Fruit fly (Drosophila melanogaster) whole organism, embryonic: ENCODE data around the gene Pif1A.
A peak's percentile ranks its signal among the peaks of the same experiment; 100 is the strongest.

ENCODE experiments used
- Aef1 ChIP-seq: fragments of 200-800 bp; sonication (Bioruptor generic); IDR thresholded peaks from 3 replicates; pipeline ENCODE4 v1.3.6; 2022; ENCODE audit warnings: missing biosample characterization, missing genetic modification characterization
- CG10431 ChIP-seq: fragments of 200-800 bp; sonication (Bioruptor generic); optimal IDR thresholded peaks from 3 replicates; lab custom pipeline; 2018; ENCODE audit warnings: missing biosample characterization, mild to moderate bottlenecking, missing genetic modification characterization
- CG10565 ChIP-seq: fragments of 200-800 bp; sonication (Bioruptor generic); optimal IDR thresholded peaks from 3 replicates; lab custom pipeline; 2016; ENCODE audit warnings: missing biosample characterization, mild to moderate bottlenecking, missing genetic modification characterization
- CG11723 ChIP-seq: fragments of 200-800 bp; sonication (Bioruptor generic); optimal IDR thresholded peaks from 2 replicates; lab custom pipeline; 2017; ENCODE audit warnings: missing biosample characterization, mild to moderate bottlenecking, missing genetic modification characterization
- CG14667 ChIP-seq: fragments of 200-800 bp; sonication (Bioruptor generic); IDR thresholded peaks from 2 replicates; pipeline ENCODE4 v1.3.6; 2022; ENCODE audit warnings: missing biosample characterization, missing genetic modification characterization
- CG1602 ChIP-seq: fragments of 200-800 bp; sonication (Bioruptor generic); optimal IDR thresholded peaks from 3 replicates; lab custom pipeline; 2016; ENCODE audit warnings: missing biosample characterization, missing genetic modification characterization
- CG18619 ChIP-seq: fragments of 200-800 bp; sonication (Bioruptor generic); optimal IDR thresholded peaks from 3 replicates; lab custom pipeline; 2017; ENCODE audit warnings: missing biosample characterization, mild to moderate bottlenecking, missing genetic modification characterization
- CG18764 ChIP-seq: fragments of 200-800 bp; sonication (Bioruptor generic); optimal IDR thresholded peaks from 3 replicates; lab custom pipeline; 2016; ENCODE audit warnings: missing biosample characterization, missing genetic modification characterization
- CG2120 ChIP-seq: fragments of 200-800 bp; sonication (Bioruptor generic); optimal IDR thresholded peaks from 3 replicates; lab custom pipeline; 2016; ENCODE audit warnings: missing biosample characterization, missing genetic modification characterization
- CG2875 ChIP-seq: fragments of 200-800 bp; sonication (Bioruptor generic); optimal IDR thresholded peaks from 2 replicates; lab custom pipeline; 2017; ENCODE audit warnings: missing biosample characterization, mild to moderate bottlenecking, missing genetic modification characterization, missing genetic modification reagents
- CG3163 ChIP-seq: fragments of 200-800 bp; sonication (Bioruptor generic); optimal IDR thresholded peaks from 3 replicates; lab custom pipeline; 2016; ENCODE audit warnings: missing biosample characterization, missing genetic modification characterization
- CG3847 ChIP-seq: fragments of 200-800 bp; sonication (Bioruptor generic); IDR thresholded peaks from 2 replicates; pipeline ENCODE4 v1.3.6; 2022; ENCODE audit warnings: missing biosample characterization, missing genetic modification characterization
- CG3995 ChIP-seq: fragments of 200-800 bp; sonication (Bioruptor generic); optimal IDR thresholded peaks from 3 replicates; lab custom pipeline; 2016; ENCODE audit warnings: missing biosample characterization, missing genetic modification characterization
- CG8388 ChIP-seq: fragments of 200-800 bp; sonication (Bioruptor generic); optimal IDR thresholded peaks from 2 replicates; lab custom pipeline; 2019; ENCODE audit warnings: missing biosample characterization, mild to moderate bottlenecking, missing genetic modification characterization, moderate library complexity
- CG9215 ChIP-seq: fragments of 200-800 bp; sonication (Bioruptor generic); IDR thresholded peaks from 2 replicates; pipeline ENCODE4 v1.3.6; 2022; ENCODE audit warnings: missing biosample characterization, missing genetic modification characterization
- D ChIP-seq, 2 experiments: fragments of 200-800 bp in 1 of 2; fragments of >200 bp in 1 of 2; sonication (Bioruptor generic) in 1 of 2; optimal IDR thresholded peaks; 2 replicates in 1 of 2; 3 replicates in 1 of 2; lab custom pipeline; 2017; ENCODE audit warnings: mild to moderate bottlenecking in 1 of 2, missing biosample characterization in 1 of 2, missing genetic modification characterization in 1 of 2, missing genetic modification reagents in 1 of 2
- Dip3 ChIP-seq: fragments of 200-800 bp; sonication (Bioruptor generic); optimal IDR thresholded peaks from 3 replicates; lab custom pipeline; 2016; ENCODE audit warnings: missing biosample characterization, missing genetic modification characterization
- Dll ChIP-seq: fragments of 200-800 bp; sonication (Bioruptor generic); IDR thresholded peaks from 4 replicates; pipeline ENCODE4 v1.3.6; 2022; ENCODE audit warnings: missing biosample characterization, missing genetic modification characterization; ENCODE audit not compliant: partially characterized antibody
- Drgx ChIP-seq: fragments of 200-800 bp; sonication (Bioruptor generic); IDR thresholded peaks from 2 replicates; pipeline ENCODE4 v1.3.6; 2022; ENCODE audit warnings: missing biosample characterization, missing genetic modification characterization
- Eip74EF ChIP-seq, 2 experiments: fragments of 200-800 bp in 1 of 2; fragments of >200 bp in 1 of 2; sonication (Bioruptor generic) in 1 of 2; optimal IDR thresholded peaks; 2 replicates each; lab custom pipeline; 2017 to 2019; ENCODE audit warnings: missing biosample characterization in 2 of 2, missing genetic modification characterization in 2 of 2, mild to moderate bottlenecking in 1 of 2, moderate library complexity in 1 of 2
- Ets97D ChIP-seq: fragments of 200-800 bp; sonication (Bioruptor generic); optimal IDR thresholded peaks from 3 replicates; lab custom pipeline; 2016; ENCODE audit warnings: missing biosample characterization, missing genetic modification characterization
- Fer2 ChIP-seq: fragments of 200-800 bp; sonication (Bioruptor generic); optimal IDR thresholded peaks from 2 replicates; lab custom pipeline; 2018; ENCODE audit warnings: missing biosample characterization, mild to moderate bottlenecking, missing genetic modification characterization, moderate library complexity
- H2.0 ChIP-seq: fragments of 200-800 bp; sonication (Bioruptor generic); IDR thresholded peaks from 2 replicates; pipeline ENCODE4 v1.3.6; 2022; ENCODE audit warnings: missing biosample characterization, missing genetic modification characterization
- Hey ChIP-seq: fragments of 200-800 bp; sonication (Bioruptor generic); optimal IDR thresholded peaks from 3 replicates; lab custom pipeline; 2018; ENCODE audit warnings: missing biosample characterization, mild to moderate bottlenecking, missing genetic modification characterization
- Kr ChIP-seq: fragments of 200-800 bp; sonication (Bioruptor generic); optimal IDR thresholded peaks from 2 replicates; lab custom pipeline; 2017; ENCODE audit warnings: missing biosample characterization, mild to moderate bottlenecking, missing genetic modification characterization
- Sox102F ChIP-seq: fragments of 200-800 bp; sonication (Bioruptor generic); optimal IDR thresholded peaks from 2 replicates; lab custom pipeline; 2018; ENCODE audit warnings: missing biosample characterization, mild to moderate bottlenecking, missing genetic modification characterization, moderate library complexity
- Sry-β ChIP-seq: fragments of 200-800 bp; sonication (Bioruptor generic); optimal IDR thresholded peaks from 2 replicates; lab custom pipeline; 2018; ENCODE audit warnings: missing biosample characterization, mild to moderate bottlenecking, missing genetic modification characterization, moderate library complexity
- bsh ChIP-seq, 2 experiments: fragments of 200-800 bp; sonication (Bioruptor generic); optimal IDR thresholded peaks; 2 replicates each; lab custom pipeline; 2017 to 2018; ENCODE audit warnings: mild to moderate bottlenecking in 2 of 2, missing biosample characterization in 2 of 2, missing genetic modification characterization in 2 of 2, moderate library complexity in 1 of 2
- ci ChIP-seq: fragments of 200-800 bp; sonication (Bioruptor generic); IDR thresholded peaks from 3 replicates; pipeline ENCODE4 v1.3.6; 2022; ENCODE audit warnings: missing biosample characterization, missing genetic modification characterization
- corto ChIP-seq: fragments of 200-800 bp; sonication (Bioruptor generic); optimal IDR thresholded peaks from 2 replicates; lab custom pipeline; 2016; ENCODE audit warnings: missing biosample characterization, mild to moderate bottlenecking, missing genetic modification characterization, moderate library complexity
- fd102C ChIP-seq: fragments of 200-800 bp; sonication (Bioruptor generic); optimal IDR thresholded peaks from 2 replicates; lab custom pipeline; 2018; ENCODE audit warnings: missing biosample characterization, mild to moderate bottlenecking, missing genetic modification characterization, moderate library complexity
- fd3F ChIP-seq: fragments of 200-800 bp; sonication (Bioruptor generic); optimal IDR thresholded peaks from 2 replicates; lab custom pipeline; 2018; ENCODE audit warnings: missing biosample characterization, mild to moderate bottlenecking, missing genetic modification characterization, moderate library complexity
- lmd ChIP-seq: fragments of 200-800 bp; sonication (Bioruptor generic); IDR thresholded peaks from 2 replicates; pipeline ENCODE4 v1.3.6; 2022; ENCODE audit warnings: missing biosample characterization, missing genetic modification characterization
- mirr ChIP-seq: fragments of 200-800 bp; sonication (Bioruptor generic); optimal IDR thresholded peaks from 3 replicates; lab custom pipeline; 2018; ENCODE audit warnings: missing biosample characterization, mild to moderate bottlenecking, missing genetic modification characterization
- onecut ChIP-seq: fragments of 200-800 bp; sonication (Bioruptor generic); IDR thresholded peaks from 2 replicates; pipeline ENCODE4 v1.3.6; 2022; ENCODE audit warnings: missing biosample characterization, missing genetic modification characterization
- prd ChIP-seq, 3 experiments: fragments of >200 bp in 2 of 3; fragments of 200-800 bp in 1 of 3; sonication (Bioruptor generic) in 1 of 3; optimal IDR thresholded peaks in 2 of 3; IDR thresholded peaks in 1 of 3; 2 replicates in 2 of 3; 3 replicates in 1 of 3; pipeline versions ENCODE4 v1.3.6 to Lab custom; 2017 to 2022; ENCODE audit warnings: missing biosample characterization in 1 of 3, missing genetic modification characterization in 1 of 3
- psq ChIP-seq: fragments of 200-800 bp; sonication (Bioruptor generic); optimal IDR thresholded peaks from 2 replicates; lab custom pipeline; 2017; ENCODE audit warnings: missing biosample characterization, missing genetic modification characterization
- pum ChIP-seq: fragments of 200-800 bp; sonication (Bioruptor generic); optimal IDR thresholded peaks from 2 replicates; lab custom pipeline; 2016; ENCODE audit warnings: missing biosample characterization, missing genetic modification characterization
- run ChIP-seq: fragments of 200-800 bp; sonication (Bioruptor generic); optimal IDR thresholded peaks from 3 replicates; lab custom pipeline; 2018; ENCODE audit warnings: missing biosample characterization, mild to moderate bottlenecking, missing genetic modification characterization
- salm ChIP-seq: fragments of 200-800 bp; sonication (Bioruptor generic); optimal IDR thresholded peaks from 2 replicates; lab custom pipeline; 2018; ENCODE audit warnings: missing biosample characterization, mild to moderate bottlenecking, missing genetic modification characterization
- sens ChIP-seq: fragments of 200-800 bp; sonication (Bioruptor generic); peaks from one replicate; lab custom pipeline; 2016; ENCODE audit warnings: missing biosample characterization, missing genetic modification characterization
- slbo ChIP-seq: fragments of 200-800 bp; sonication (Bioruptor generic); IDR thresholded peaks from 2 replicates; pipeline ENCODE4 v1.3.6; 2022; ENCODE audit warnings: missing biosample characterization, missing genetic modification characterization
- sug ChIP-seq: fragments of 200-800 bp; optimal IDR thresholded peaks from 2 replicates; lab custom pipeline; 2019; ENCODE audit warnings: missing biosample characterization, mild to moderate bottlenecking, missing genetic modification characterization, moderate library complexity
- tna ChIP-seq: fragments of 200-800 bp; sonication (Bioruptor generic); IDR thresholded peaks from 2 replicates; pipeline ENCODE4 v1.3.6; 2022; ENCODE audit warnings: missing biosample characterization, missing genetic modification characterization; ENCODE audit not compliant: partially characterized antibody
- ttk ChIP-seq: fragments of 200-800 bp; sonication (Bioruptor generic); IDR thresholded peaks from 2 replicates; pipeline ENCODE4 v2.1.2; 2022; ENCODE audit warnings: missing biosample characterization, missing genetic modification characterization
- twi ChIP-seq: fragments of 200-800 bp; optimal IDR thresholded peaks from 2 replicates; lab custom pipeline; 2019; ENCODE audit warnings: missing biosample characterization, mild to moderate bottlenecking, missing genetic modification characterization, moderate library complexity
- usp ChIP-seq: fragments of >200 bp; optimal IDR thresholded peaks from 2 replicates; lab custom pipeline; 2017; ENCODE audit warnings: missing biosample characterization, missing genetic modification characterization
- wor ChIP-seq: fragments of 200-800 bp; sonication (Bioruptor generic); IDR thresholded peaks from 2 replicates; pipeline ENCODE4 v1.3.6; 2022; ENCODE audit warnings: missing biosample characterization, missing genetic modification characterization
- yki ChIP-seq: fragments of >200 bp; optimal IDR thresholded peaks from 3 replicates; lab custom pipeline; 2018
- z ChIP-seq: fragments of 200-800 bp; sonication (Bioruptor generic); IDR thresholded peaks from 3 replicates; pipeline ENCODE4 v1.3.6; 2022; ENCODE audit warnings: missing biosample characterization, missing genetic modification characterization

Pif1A gene

dm6 chr3R:8819551-8820057 is 18.6 kb upstream of the Pif1A start (continued):
- peak; percentile 25 for TF ChIP-seq fd3F (GFP tag; lab: Kevin White, UChicago)
- TF ChIP-seq Kr (GFP tag; lab: Kevin White, UChicago), result no peak
- peak in 1 of 2 experiments; percentile 27 for TF ChIP-seq bsh (GFP tag; optimal IDR thresholded peaks at IDR 0.05; lab: Kevin White, UChicago)
- TF ChIP-seq usp (GFP tag; lab: Kevin White, UChicago), result no peak
- no peak for TF ChIP-seq CG10431 (GFP tag; lab: Kevin White, UChicago)
- no peak for TF ChIP-seq Hey (tag; lab: Kevin White, UChicago)
- TF ChIP-seq yki (lab: Kevin White, UChicago), result no peak
- no peak for TF ChIP-seq Ets97D (GFP tag; lab: Kevin White, UChicago)
- peak; percentile 24 for TF ChIP-seq sug (tag; lab: Kevin White, UChicago)
- peak; percentile 5 for TF ChIP-seq CG2875 (GFP tag; lab: Kevin White, UChicago)
- TF ChIP-seq CG10565 (GFP tag; lab: Kevin White, UChicago), result no peak
- no peak for TF ChIP-seq lmd (GFP tag; lab: Robert Waterston, UW)
- no peak for TF ChIP-seq Eip74EF (GFP tag; optimal IDR thresholded peaks at IDR 0.05; lab: Kevin White, UChicago)
- TF ChIP-seq twi (tag; lab: Kevin White, UChicago), result no peak
- no peak for TF ChIP-seq run (tag; lab: Kevin White, UChicago)
- no peak for TF ChIP-seq corto (GFP tag; lab: Kevin White, UChicago)
- TF ChIP-seq CG3995 (GFP tag; lab: Kevin White, UChicago), result no peak
- peak; percentile 61 for TF ChIP-seq mirr (GFP tag; lab: Kevin White, UChicago)
- TF ChIP-seq fd102C (GFP tag; lab: Kevin White, UChicago), result no peak
- TF ChIP-seq CG18764, result no peak
- TF ChIP-seq wor (GFP tag; lab: Robert Waterston, UW), result no peak
- no peak for TF ChIP-seq CG1602
- no peak; the same call in 1 of the 2 replicates for TF ChIP-seq slbo (GFP tag; lab: Robert Waterston, UW)
- no peak for TF ChIP-seq H2.0 (GFP tag; lab: Robert Waterston, UW)
- TF ChIP-seq sens (GFP tag; lab: Kevin White, UChicago), result peak; percentile 90
- TF ChIP-seq Aef1 (GFP tag; lab: Robert Waterston, UW), result no peak
- TF ChIP-seq CG3847 (GFP tag; lab: Robert Waterston, UW), result peak; percentile 26; the same call in 1 of the 2 replicates
- TF ChIP-seq Dll (GFP tag; lab: Robert Waterston, UW), result no peak
- no peak for TF ChIP-seq prd (optimal IDR thresholded peaks at IDR 0.05; lab: Kevin White, UChicago)
- TF ChIP-seq prd (GFP tag; IDR thresholded peaks at IDR 0.05; lab: Robert Waterston, UW), result no peak; the same call in 2 of the 3 replicates
- no peak for TF ChIP-seq Fer2 (tag; lab: Kevin White, UChicago)
- no peak for TF ChIP-seq Sry-β
- no peak for TF ChIP-seq psq
- no peak for TF ChIP-seq CG9215 (GFP tag; lab: Robert Waterston, UW)
- peak; percentile 59; the same call in 2 of the 3 replicates for TF ChIP-seq ci (GFP tag; lab: Robert Waterston, UW)
- no peak for TF ChIP-seq CG18619 (GFP tag; lab: Kevin White, UChicago)
- TF ChIP-seq z (GFP tag; lab: Robert Waterston, UW), result no peak
- peak; percentile 13 for TF ChIP-seq Dip3
- no peak for TF ChIP-seq CG14667 (GFP tag; lab: Robert Waterston, UW)
- TF ChIP-seq CG11723, result peak; percentile 11
- no peak for TF ChIP-seq salm (tag; lab: Kevin White, UChicago)
- TF ChIP-seq pum (GFP tag; lab: Kevin White, UChicago), result no peak
- TF ChIP-seq onecut (GFP tag; lab: Robert Waterston, UW), result peak; percentile 4; the same call in 1 of the 2 replicates
- no peak for TF ChIP-seq ttk (GFP tag; lab: Robert Waterston, UW)
- no peak for TF ChIP-seq CG8388 (GFP tag; lab: Kevin White, UChicago)
- no peak for TF ChIP-seq Drgx (GFP tag; lab: Robert Waterston, UW)
- no peak for TF ChIP-seq tna
- no peak for TF ChIP-seq D (optimal IDR thresholded peaks at IDR 0.05; lab: Kevin White, UChicago)
- TF ChIP-seq D (GFP tag; optimal IDR thresholded peaks at IDR 0.05; lab: Kevin White, UChicago), result no peak
- no peak for TF ChIP-seq Sox102F
- TF ChIP-seq CG2120 (GFP tag; lab: Kevin White, UChicago), result no peak
- TF ChIP-seq CG3163, result no peak
